Fruit fly (Drosophila melanogaster) whole organism, embryonic: ENCODE results near the gene CG14230.

ENCODE experiments used
- Adf1 ChIP-seq: fragments of 200-800 bp; sonication (Bioruptor generic); IDR thresholded peaks from 2 replicates; pipeline ENCODE4 v1.3.6; 2022; ENCODE audit warnings: missing biosample characterization, missing genetic modification characterization
- Atf3 ChIP-seq: fragments of 200-800 bp; sonication (Bioruptor generic); optimal IDR thresholded peaks from 3 replicates; lab custom pipeline; 2016; ENCODE audit warnings: missing biosample characterization, missing genetic modification characterization
- CG11696 ChIP-seq: fragments of 200-800 bp; sonication (Bioruptor generic); IDR thresholded peaks from 2 replicates; pipeline ENCODE4 v1.3.6; 2022; ENCODE audit warnings: missing biosample characterization, missing genetic modification characterization
- CG11723 ChIP-seq: fragments of 200-800 bp; sonication (Bioruptor generic); optimal IDR thresholded peaks from 2 replicates; lab custom pipeline; 2017; ENCODE audit warnings: missing biosample characterization, mild to moderate bottlenecking, missing genetic modification characterization
- CG12236 ChIP-seq: fragments of 200-800 bp; sonication (Bioruptor generic); optimal IDR thresholded peaks from 2 replicates; lab custom pipeline; 2016; ENCODE audit warnings: missing biosample characterization, missing genetic modification characterization
- CG13287 ChIP-seq: fragments of 200-800 bp; sonication (Bioruptor generic); IDR thresholded peaks from 2 replicates; pipeline ENCODE4 v1.3.6; 2022; ENCODE audit warnings: missing biosample characterization, missing genetic modification characterization; ENCODE audit not compliant: partially characterized antibody
- CG13296 ChIP-seq: fragments of 200-800 bp; sonication (Bioruptor generic); optimal IDR thresholded peaks from 3 replicates; lab custom pipeline; 2018; ENCODE audit warnings: missing biosample characterization, mild to moderate bottlenecking, missing genetic modification characterization
- CG15514 ChIP-seq: fragments of 200-800 bp; sonication (Bioruptor generic); optimal IDR thresholded peaks from 3 replicates; lab custom pipeline; 2017; ENCODE audit warnings: missing biosample characterization, missing genetic modification characterization, mild to moderate bottlenecking, moderate library complexity, missing genetic modification reagents
- CG1792 ChIP-seq: fragments of 200-800 bp; sonication (Bioruptor generic); optimal IDR thresholded peaks from 2 replicates; lab custom pipeline; 2016; ENCODE audit warnings: missing biosample characterization, missing genetic modification characterization
- CG2202 ChIP-seq: fragments of 200-800 bp; sonication (Bioruptor generic); optimal IDR thresholded peaks from 2 replicates; lab custom pipeline; 2018; ENCODE audit warnings: missing biosample characterization, mild to moderate bottlenecking, missing genetic modification characterization
- CG2875 ChIP-seq: fragments of 200-800 bp; sonication (Bioruptor generic); optimal IDR thresholded peaks from 2 replicates; lab custom pipeline; 2017; ENCODE audit warnings: missing biosample characterization, mild to moderate bottlenecking, missing genetic modification characterization, missing genetic modification reagents
- CG2889 ChIP-seq: fragments of 200-800 bp; sonication (Bioruptor generic); IDR thresholded peaks from 3 replicates; pipeline ENCODE4 v1.3.6; 2022; ENCODE audit warnings: missing biosample characterization, missing genetic modification characterization
- CG31365 ChIP-seq: fragments of 200-800 bp; sonication (Bioruptor generic); optimal IDR thresholded peaks from 2 replicates; lab custom pipeline; 2018; ENCODE audit warnings: missing biosample characterization, mild to moderate bottlenecking, missing genetic modification characterization
- CG32532 ChIP-seq: fragments of 200-800 bp; sonication (Bioruptor generic); IDR thresholded peaks from 2 replicates; pipeline ENCODE4 v1.3.6; 2022; ENCODE audit warnings: missing biosample characterization, missing genetic modification characterization
- CG3838 ChIP-seq: fragments of 200-800 bp; sonication (Bioruptor generic); optimal IDR thresholded peaks from 3 replicates; lab custom pipeline; 2016; ENCODE audit warnings: missing biosample characterization, missing genetic modification characterization
- CG5180 ChIP-seq: fragments of 200-800 bp; sonication (Bioruptor generic); optimal IDR thresholded peaks from 3 replicates; lab custom pipeline; 2017; ENCODE audit warnings: missing biosample characterization, missing genetic modification characterization, mild to moderate bottlenecking, moderate library complexity, missing genetic modification reagents
- CG7745 ChIP-seq: fragments of 200-800 bp; sonication (Bioruptor generic); optimal IDR thresholded peaks from 2 replicates; lab custom pipeline; 2018; ENCODE audit warnings: missing biosample characterization, mild to moderate bottlenecking, missing genetic modification characterization, moderate library complexity
- CG8281 ChIP-seq: fragments of 200-800 bp; sonication (Bioruptor generic); optimal IDR thresholded peaks from 2 replicates; lab custom pipeline; 2018; ENCODE audit warnings: missing biosample characterization, mild to moderate bottlenecking, missing genetic modification characterization, moderate library complexity
- CG8478 ChIP-seq: fragments of >200 bp; optimal IDR thresholded peaks from 2 replicates; lab custom pipeline; 2018
- CG9876 ChIP-seq: fragments of 200-800 bp; sonication (Bioruptor generic); optimal IDR thresholded peaks from 2 replicates; lab custom pipeline; 2016; ENCODE audit warnings: missing biosample characterization, missing genetic modification characterization
- CoRest ChIP-seq: fragments of 200-800 bp; sonication (Bioruptor generic); optimal IDR thresholded peaks from 3 replicates; lab custom pipeline; 2018; ENCODE audit warnings: missing biosample characterization, mild to moderate bottlenecking, missing genetic modification characterization, moderate library complexity
- Doc2 ChIP-seq: fragments of 200-800 bp; sonication (Bioruptor generic); IDR thresholded peaks from 2 replicates; pipeline ENCODE4 v1.3.6; 2022; ENCODE audit warnings: missing biosample characterization, missing genetic modification characterization
- Dp ChIP-seq: fragments of 200-800 bp; sonication (Bioruptor generic); optimal IDR thresholded peaks from 2 replicates; lab custom pipeline; 2018; ENCODE audit warnings: missing biosample characterization, mild to moderate bottlenecking, missing genetic modification characterization, moderate library complexity
- Hmx ChIP-seq: fragments of 200-800 bp; sonication (Bioruptor generic); optimal IDR thresholded peaks from 2 replicates; lab custom pipeline; 2016; ENCODE audit warnings: missing biosample characterization, missing genetic modification characterization
- Hr3 ChIP-seq: fragments of 200-800 bp; sonication (Bioruptor generic); optimal IDR thresholded peaks from 3 replicates; lab custom pipeline; 2016; ENCODE audit warnings: missing biosample characterization, missing genetic modification characterization
- Lim3 ChIP-seq: fragments of 200-800 bp; sonication (Bioruptor generic); IDR thresholded peaks from 2 replicates; pipeline ENCODE4 v1.3.6; 2022; ENCODE audit warnings: missing biosample characterization, missing genetic modification characterization
- MTF-1 ChIP-seq: fragments of 200-800 bp; sonication (Bioruptor generic); optimal IDR thresholded peaks from 2 replicates; lab custom pipeline; 2018; ENCODE audit warnings: missing biosample characterization, mild to moderate bottlenecking, missing genetic modification characterization, borderline replicate concordance
- Neu2 ChIP-seq: fragments of 200-800 bp; sonication (Bioruptor generic); optimal IDR thresholded peaks from 3 replicates; lab custom pipeline; 2016; ENCODE audit warnings: missing biosample characterization, missing genetic modification characterization, borderline replicate concordance
- Six4 ChIP-seq: fragments of 200-800 bp; sonication (Bioruptor generic); optimal IDR thresholded peaks from 2 replicates; lab custom pipeline; 2016; ENCODE audit warnings: missing biosample characterization, missing genetic modification characterization
- Sox102F ChIP-seq: fragments of 200-800 bp; sonication (Bioruptor generic); optimal IDR thresholded peaks from 2 replicates; lab custom pipeline; 2018; ENCODE audit warnings: missing biosample characterization, mild to moderate bottlenecking, missing genetic modification characterization, moderate library complexity
- Sry-β ChIP-seq: fragments of 200-800 bp; sonication (Bioruptor generic); optimal IDR thresholded peaks from 2 replicates; lab custom pipeline; 2018; ENCODE audit warnings: missing biosample characterization, mild to moderate bottlenecking, missing genetic modification characterization, moderate library complexity
- Ssrp ChIP-seq: fragments of 200-800 bp; sonication (Bioruptor generic); optimal IDR thresholded peaks from 2 replicates; lab custom pipeline; 2018; ENCODE audit warnings: missing biosample characterization, mild to moderate bottlenecking, missing genetic modification characterization, moderate library complexity
- Stat92E ChIP-seq, 3 experiments: fragments of >200 bp in 2 of 3; fragments of 200-800 bp in 1 of 3; sonication (Bioruptor generic) in 1 of 3; optimal IDR thresholded peaks; 2 replicates each; lab custom pipeline; 2017 to 2019; ENCODE audit warnings: missing biosample characterization in 3 of 3, missing genetic modification characterization in 3 of 3, mild to moderate bottlenecking in 1 of 3, moderate library complexity in 1 of 3
- Usf ChIP-seq: fragments of 200-800 bp; sonication (Bioruptor generic); optimal IDR thresholded peaks from 2 replicates; lab custom pipeline; 2017; ENCODE audit warnings: missing genotype, missing biosample characterization, missing genetic modification characterization
- cas ChIP-seq: fragments of 200-800 bp; sonication (Bioruptor generic); IDR thresholded peaks from 2 replicates; pipeline ENCODE4 v1.3.6; 2022; ENCODE audit warnings: missing biosample characterization, missing genetic modification characterization
- eve ChIP-seq, 2 experiments: fragments of >200 bp; optimal IDR thresholded peaks; 2 replicates each; lab custom pipeline; 2017; ENCODE audit warnings: missing biosample characterization in 2 of 2, missing genetic modification characterization in 2 of 2
- eyg ChIP-seq: fragments of 200-800 bp; sonication (Bioruptor generic); optimal IDR thresholded peaks from 3 replicates; lab custom pipeline; 2016; ENCODE audit warnings: missing biosample characterization, missing genetic modification characterization
- ham ChIP-seq: fragments of 200-800 bp; sonication (Bioruptor generic); IDR thresholded peaks from 2 replicates; pipeline ENCODE4 v1.3.6; 2022; ENCODE audit warnings: missing biosample characterization, missing genetic modification characterization
- klu ChIP-seq: fragments of 200-800 bp; sonication (Bioruptor generic); IDR thresholded peaks from 2 replicates; pipeline ENCODE4 v1.3.6; 2022; ENCODE audit warnings: missing biosample characterization, missing genetic modification characterization
- lov ChIP-seq, 2 experiments: fragments of 200-800 bp in 1 of 2; fragments of >200 bp in 1 of 2; sonication (Bioruptor generic) in 1 of 2; IDR thresholded peaks in 1 of 2; optimal IDR thresholded peaks in 1 of 2; 2 replicates in 1 of 2; 3 replicates in 1 of 2; pipeline versions ENCODE4 v1.3.6 to Lab custom; 2017 to 2022; ENCODE audit warnings: missing biosample characterization in 1 of 2, missing genetic modification characterization in 1 of 2
- pan ChIP-seq, 4 experiments: fragments of >200 bp in 3 of 4; fragments of 200-800 bp in 1 of 4; sonication (Bioruptor generic) in 1 of 4; optimal IDR thresholded peaks in 3 of 4; IDR thresholded peaks in 1 of 4; 2 replicates each; pipeline versions ENCODE4 v1.3.6 to Lab custom; 2017 to 2022; ENCODE audit warnings: missing biosample characterization in 2 of 4, missing genetic modification characterization in 2 of 4, mixed read lengths in 1 of 4
- pnt ChIP-seq: fragments of 200-800 bp; sonication (Bioruptor generic); optimal IDR thresholded peaks from 3 replicates; lab custom pipeline; 2016; ENCODE audit warnings: missing biosample characterization, missing genetic modification characterization
- sisA ChIP-seq: fragments of 200-800 bp; sonication (Bioruptor generic); IDR thresholded peaks from 2 replicates; pipeline ENCODE4 v1.3.6; 2022; ENCODE audit warnings: missing biosample characterization, missing genetic modification characterization
- slou ChIP-seq: fragments of 200-800 bp; sonication (Bioruptor generic); optimal IDR thresholded peaks from 3 replicates; lab custom pipeline; 2016; ENCODE audit warnings: missing biosample characterization, missing genetic modification characterization
- sob ChIP-seq: fragments of 200-800 bp; sonication (Bioruptor generic); IDR thresholded peaks from 2 replicates; pipeline ENCODE4 v1.3.6; 2022; ENCODE audit warnings: missing biosample characterization, missing genetic modification characterization
- tgo ChIP-seq: fragments of 200-800 bp; sonication (Bioruptor generic); IDR thresholded peaks from 3 replicates; pipeline ENCODE4 v1.3.6; 2022; ENCODE audit warnings: missing biosample characterization, missing genetic modification characterization
- vvl ChIP-seq: fragments of 200-800 bp; sonication (Bioruptor generic); IDR thresholded peaks from 2 replicates; pipeline ENCODE4 v1.3.6; 2022; ENCODE audit warnings: missing biosample characterization, missing genetic modification characterization
- wdn ChIP-seq: fragments of 200-800 bp; sonication (Bioruptor generic); IDR thresholded peaks from 2 replicates; pipeline ENCODE4 v1.3.6; 2022; ENCODE audit warnings: missing biosample characterization, missing genetic modification characterization
- zen ChIP-seq: fragments of 200-800 bp; sonication (Bioruptor generic); optimal IDR thresholded peaks from 3 replicates; lab custom pipeline; 2018; ENCODE audit warnings: missing biosample characterization, mild to moderate bottlenecking, missing genetic modification characterization, moderate library complexity
- zf30C ChIP-seq: fragments of 200-800 bp; sonication (Bioruptor generic); optimal IDR thresholded peaks from 3 replicates; lab custom pipeline; 2018; ENCODE audit warnings: missing biosample characterization, mild to moderate bottlenecking, missing genetic modification characterization

The CG14230 gene

DNA sequence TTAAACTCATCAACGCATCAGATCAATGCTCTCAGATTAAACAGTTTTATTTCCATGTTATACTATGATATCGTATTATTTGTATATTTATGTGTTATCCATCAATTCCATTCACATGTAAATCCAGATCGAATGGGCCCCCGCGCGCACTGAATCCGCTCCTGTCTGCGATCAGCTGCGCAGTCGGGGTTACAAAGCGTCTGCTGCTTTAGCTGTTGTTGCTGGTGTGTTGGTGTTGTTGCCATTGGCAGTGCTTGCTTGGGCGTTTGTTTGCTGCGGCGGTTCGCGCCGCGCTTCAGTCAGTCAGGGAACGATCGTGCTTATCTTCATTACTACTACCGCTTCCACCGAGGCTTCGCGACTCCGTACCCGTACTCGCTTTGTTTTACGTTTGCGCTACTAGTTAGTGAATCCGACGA is 37.0 kb upstream of the CG14230 start, which contains the start of gene Zw (continued):
- TF ChIP-seq CG13287 (GFP tag; lab: Robert Waterston, UW) = peak; percentile 27; the same call in 1 of the 2 replicates
- no peak for TF ChIP-seq CG9876
- no peak for TF ChIP-seq CG1792
- TF ChIP-seq CG12236 (GFP tag; lab: Kevin White, UChicago) = no peak
- no peak for TF ChIP-seq lov (optimal IDR thresholded peaks at IDR 0.05; lab: Kevin White, UChicago)
- TF ChIP-seq lov (GFP tag; IDR thresholded peaks at IDR 0.05; lab: Robert Waterston, UW) = no peak
- TF ChIP-seq CoRest (tag; lab: Kevin White, UChicago) = peak; percentile 43
- no peak for TF ChIP-seq CG2202 (tag; lab: Kevin White, UChicago)
- TF ChIP-seq Sry-β (GFP tag; lab: Kevin White, UChicago) = no peak
- TF ChIP-seq cas = no peak
- no peak for TF ChIP-seq Lim3 (GFP tag; lab: Robert Waterston, UW)
- TF ChIP-seq sisA = peak; percentile 71
- no peak for TF ChIP-seq pan (optimal IDR thresholded peaks at IDR 0.05; lab: Kevin White, UChicago)
- TF ChIP-seq pan (GFP tag; optimal IDR thresholded peaks at IDR 0.05 in 1 of 2, IDR thresholded peaks at IDR 0.05 in 1 of 2) = peak in 1 of 2 experiments; percentile 54
- no peak for TF ChIP-seq slou (GFP tag; lab: Kevin White, UChicago)
- TF ChIP-seq CG2889 (GFP tag; lab: Robert Waterston, UW) = 0 out of 3 replicates have a peak, but pooled peaks have one; percentile 29
- TF ChIP-seq CG11696 (GFP tag; lab: Robert Waterston, UW) = no peak
- TF ChIP-seq Stat92E (GFP tag; optimal IDR thresholded peaks at IDR 0.05; lab: Kevin White, UChicago) = no peak
- peak; percentile 6 for TF ChIP-seq Atf3
- TF ChIP-seq CG15514 = peak; percentile 7
- TF ChIP-seq Dp (GFP tag; lab: Kevin White, UChicago) = no peak
- peak; percentile 29 for TF ChIP-seq Ssrp (tag; lab: Kevin White, UChicago)
- no peak for TF ChIP-seq CG8281 (tag; lab: Kevin White, UChicago)
- no peak for TF ChIP-seq Six4 (GFP tag; lab: Kevin White, UChicago)
- peak; percentile 23 for TF ChIP-seq CG5180
- TF ChIP-seq pnt (GFP tag; lab: Kevin White, UChicago) = peak; percentile 30
- peak; percentile 26 for TF ChIP-seq Sox102F (GFP tag; lab: Kevin White, UChicago)
- TF ChIP-seq Hr3 (GFP tag; lab: Kevin White, UChicago) = peak; percentile 25
- TF ChIP-seq Adf1 = peak; percentile 83
- no peak for TF ChIP-seq Doc2 (GFP tag; lab: Robert Waterston, UW)
- TF ChIP-seq zf30C (GFP tag; lab: Kevin White, UChicago) = no peak
- peak; percentile 80 for TF ChIP-seq CG32532 (GFP tag; lab: Robert Waterston, UW)
- TF ChIP-seq klu (GFP tag; lab: Robert Waterston, UW) = peak; percentile 35; the same call in 1 of the 2 replicates
- TF ChIP-seq tgo (GFP tag; lab: Robert Waterston, UW) = peak; percentile 67
- TF ChIP-seq eve (GFP tag; optimal IDR thresholded peaks at IDR 0.05; lab: Kevin White, UChicago) = no peak
- no peak for TF ChIP-seq CG31365 (tag; lab: Kevin White, UChicago)
- no peak for TF ChIP-seq CG7745 (tag; lab: Kevin White, UChicago)
- TF ChIP-seq CG8478 (lab: Kevin White, UChicago) = no peak
- TF ChIP-seq zen (tag; lab: Kevin White, UChicago) = peak; percentile 20
- TF ChIP-seq MTF-1 = no peak
- peak; percentile 67 for TF ChIP-seq sob (GFP tag; lab: Robert Waterston, UW)
- no peak for TF ChIP-seq Neu2
- no peak for TF ChIP-seq CG2875 (GFP tag; lab: Kevin White, UChicago)
- 0 out of 2 replicates have a peak, but pooled peaks have one; percentile 28 for TF ChIP-seq wdn
- peak; percentile 35 for TF ChIP-seq Usf (GFP tag; lab: Kevin White, UChicago)
- TF ChIP-seq CG11723 (GFP tag; lab: Kevin White, UChicago) = no peak
- TF ChIP-seq vvl (GFP tag; lab: Robert Waterston, UW) = peak; percentile 84
- no peak for TF ChIP-seq CG3838 (GFP tag; lab: Kevin White, UChicago)
- no peak for TF ChIP-seq Hmx (GFP tag; lab: Kevin White, UChicago)
- TF ChIP-seq CG13296 = peak; percentile 28
- no peak for TF ChIP-seq ham (GFP tag; lab: Robert Waterston, UW)
- TF ChIP-seq eyg (GFP tag; lab: Kevin White, UChicago) = no peak
